Fruit fly (Drosophila melanogaster): ENCODE results near the gene Ucp4B.

The Ucp4B gene

DNA sequence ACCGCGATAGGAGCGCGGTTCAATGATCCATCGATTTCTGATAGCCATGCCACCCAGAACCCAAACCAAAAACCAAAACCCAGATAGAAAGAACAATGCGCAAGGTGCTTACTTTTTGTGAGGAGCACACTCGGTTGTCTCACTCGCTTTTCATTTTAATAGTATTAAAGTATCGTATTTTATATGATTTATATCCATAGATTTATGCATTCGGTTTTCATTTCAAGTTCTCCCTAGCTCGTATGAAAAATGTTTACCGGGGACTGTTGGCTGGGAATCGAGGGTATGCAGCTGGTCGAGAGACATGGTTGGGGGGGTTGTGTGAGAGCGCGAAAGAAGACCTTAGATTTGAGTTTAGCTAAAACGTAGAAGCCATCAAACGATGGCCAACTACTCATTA, 2.3 kb downstream of the Ucp4B start (continued):
- TF ChIP-seq CG32532 (GFP tag; IDR thresholded peaks at IDR 0.05) (peak; percentile 51; the same call in 1 of the 2 replicates), Xrp1 (GFP tag; IDR thresholded peaks at IDR 0.05) (0 out of 2 replicates have a peak, but pooled peaks have one; percentile 43), gsb-n (tag; optimal IDR thresholded peaks at IDR 0.05) (no peak), Hr51 (GFP tag; optimal IDR thresholded peaks at IDR 0.05) (peak; percentile 7 to 54), Atf6 (GFP tag; IDR thresholded peaks at IDR 0.05) (peak; percentile 65), usp (GFP tag; optimal IDR thresholded peaks at IDR 0.05) (no peak), ATbp (GFP tag; optimal IDR thresholded peaks at IDR 0.05) (peak; percentile 27), Usf (GFP tag; optimal IDR thresholded peaks at IDR 0.05) (no peak), CG8944 (GFP tag; optimal IDR thresholded peaks at IDR 0.05) (no peak), chif (GFP tag; optimal IDR thresholded peaks at IDR 0.05) (peak in 1 of 2 experiments; percentile 40), Nf-YA (GFP tag; IDR thresholded peaks at IDR 0.05) (no peak), HmgZ (tag; optimal IDR thresholded peaks at IDR 0.05) (peak; percentile 17), vvl (GFP tag; IDR thresholded peaks at IDR 0.05) (peak; percentile 42; the same call in 1 of the 2 replicates), ase (GFP tag; IDR thresholded peaks at IDR 0.05) (no peak), tx (GFP tag; optimal IDR thresholded peaks at IDR 0.05) (no peak), her (GFP tag; optimal IDR thresholded peaks at IDR 0.05) (no peak), CG15601 (tag; optimal IDR thresholded peaks at IDR 0.05) (peak; percentile 13), fd3F (GFP tag; optimal IDR thresholded peaks at IDR 0.05) (peak; percentile 42), Bgb (GFP tag; IDR thresholded peaks at IDR 0.05; ENCODE audit: partially characterized antibody) (no peak), ewg (GFP tag; optimal IDR thresholded peaks at IDR 0.05) (peak; percentile 14), pfk (GFP tag; optimal IDR thresholded peaks at IDR 0.05) (no peak), CG14441 (GFP tag; IDR thresholded peaks at IDR 0.05) (peak; percentile 45; the same call in 1 of the 2 replicates), Dll (GFP tag; IDR thresholded peaks at IDR 0.05; ENCODE audit: partially characterized antibody) (no peak), CG12071 (GFP tag; optimal IDR thresholded peaks at IDR 0.05) (no peak), Lhr (GFP tag; optimal IDR thresholded peaks at IDR 0.05) (no peak), lola (GFP tag; optimal IDR thresholded peaks at IDR 0.05) (peak in 1 of 3 experiments; percentile 6), CG11560 (tag; IDR thresholded peaks at IDR 0.05) (0 out of 3 replicates have a peak, but pooled peaks have one; percentile 31), sob (GFP tag; IDR thresholded peaks at IDR 0.05) (peak; percentile 67), CG32767 (GFP tag; IDR thresholded peaks at IDR 0.05) (peak; percentile 40; the same call in 1 of the 2 replicates), inv (GFP tag; IDR thresholded peaks at IDR 0.05; ENCODE audit: partially characterized antibody) (no peak), Pdp1 (GFP tag; optimal IDR thresholded peaks at IDR 0.05) (peak in 1 of 2 experiments; percentile 8), CG11456 (GFP tag; IDR thresholded peaks at IDR 0.05) (peak; percentile 66; the same call in 2 of the 3 replicates), fru (optimal IDR thresholded peaks at IDR 0.05) (no peak), wor (GFP tag; IDR thresholded peaks at IDR 0.05) (no peak), CG9437 (GFP tag; optimal IDR thresholded peaks at IDR 0.05) (no peak), oc (tag; optimal IDR thresholded peaks at IDR 0.05) (peak; percentile 13)

DNA sequence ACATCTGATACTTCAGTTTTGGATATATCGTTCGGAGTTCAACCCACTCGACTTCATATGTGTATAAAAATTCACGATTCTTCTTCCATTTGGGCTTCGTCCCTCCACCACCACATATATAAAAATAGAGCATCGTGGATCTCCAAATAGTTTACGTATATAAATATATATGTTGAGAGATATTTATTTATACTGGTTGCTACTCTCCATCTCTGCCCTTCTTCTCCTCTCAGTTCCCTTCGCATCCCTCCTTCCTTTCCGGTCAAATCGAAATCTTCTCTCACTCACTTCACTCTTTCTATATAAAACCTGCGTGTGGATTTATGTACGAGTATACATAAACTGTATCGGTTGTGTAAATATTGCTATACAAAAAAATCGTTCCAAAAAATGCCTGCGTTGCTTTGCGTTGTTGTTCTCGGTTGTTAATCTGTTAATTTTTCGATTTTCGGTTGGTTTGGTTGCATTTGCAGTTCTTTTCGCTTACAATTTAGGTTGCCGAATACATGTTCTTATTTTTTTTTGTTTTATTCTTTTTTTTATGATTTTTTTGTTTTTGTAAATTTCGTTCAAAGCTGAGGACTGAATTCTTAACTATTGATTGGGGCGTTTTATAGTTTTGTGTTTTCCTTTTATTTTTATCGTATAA, 3.1 kb downstream of the Ucp4B start:
- TF ChIP-seq CG4360 (GFP tag; IDR thresholded peaks at IDR 0.05), result no peak
- no peak for TF ChIP-seq CG4282 (GFP tag; optimal IDR thresholded peaks at IDR 0.05)
- TF ChIP-seq CG11723 (GFP tag; optimal IDR thresholded peaks at IDR 0.05), result no peak
- no peak for TF ChIP-seq CG11247 (GFP tag; IDR thresholded peaks at IDR 0.05)
- no peak for TF ChIP-seq pita (GFP tag; optimal IDR thresholded peaks at IDR 0.05)
- no peak for TF ChIP-seq Doc2 (GFP tag; IDR thresholded peaks at IDR 0.05)
- no peak for TF ChIP-seq crc (GFP tag; optimal IDR thresholded peaks at IDR 0.05)
- peak; percentile 30 for TF ChIP-seq sd (tag; optimal IDR thresholded peaks at IDR 0.05)
- no peak for TF ChIP-seq CG12391 (tag; optimal IDR thresholded peaks at IDR 0.05)
- TF ChIP-seq Xrp1 (GFP tag; IDR thresholded peaks at IDR 0.05), result no peak
- TF ChIP-seq otp (GFP tag; IDR thresholded peaks at IDR 0.05), result no peak
- peak; percentile 70 for TF ChIP-seq CG12769 (tag; optimal IDR thresholded peaks at IDR 0.05)
- TF ChIP-seq vfl (GFP tag; optimal IDR thresholded peaks at IDR 0.05), result no peak
- TF ChIP-seq inv (GFP tag; IDR thresholded peaks at IDR 0.05; ENCODE audit: partially characterized antibody), result no peak
- no peak for TF ChIP-seq Meics (GFP tag; optimal IDR thresholded peaks at IDR 0.05)
- TF ChIP-seq Dip3 (GFP tag; optimal IDR thresholded peaks at IDR 0.05), result no peak
- TF ChIP-seq klu (GFP tag; IDR thresholded peaks at IDR 0.05), result no peak

Data from whole organism, embryonic.